Worm (Caenorhabditis elegans) whole organism, L3 larva: ENCODE data around the gene npr-42.
A peak's percentile ranks its signal among the peaks of the same experiment; 100 is the strongest.

ENCODE experiments used
- R02D3.7 ChIP-seq: fragments of 150-350 bp; optimal IDR thresholded peaks from 2 replicates; lab custom pipeline; 2014; ENCODE audit warnings: missing biosample characterization, missing genetic modification characterization
- ZK546.5 ChIP-seq: sonication (generic microtip); optimal IDR thresholded peaks from 2 replicates; lab custom pipeline; 2017; ENCODE audit warnings: missing biosample characterization, missing genetic modification characterization
- aly-2 ChIP-seq: fragments of 150-350 bp; optimal IDR thresholded peaks from 2 replicates; lab custom pipeline; 2014; ENCODE audit warnings: missing biosample characterization, missing genetic modification characterization
- ama-1 ChIP-seq: fragments of 150-350 bp; optimal IDR thresholded peaks from 2 replicates; lab custom pipeline; 2018
- ceh-16 ChIP-seq: sonication (generic microtip); optimal IDR thresholded peaks from 2 replicates; lab custom pipeline; 2017; ENCODE audit warnings: missing biosample characterization, missing genetic modification characterization
- ceh-28 ChIP-seq: fragments of 150-350 bp; optimal IDR thresholded peaks from 2 replicates; lab custom pipeline; 2014; ENCODE audit warnings: missing biosample characterization, missing genetic modification reagents, missing genetic modification characterization
- ceh-82 ChIP-seq: fragments of 150-350 bp; optimal IDR thresholded peaks from 2 replicates; lab custom pipeline; 2014; ENCODE audit warnings: missing biosample characterization, missing genetic modification characterization
- ceh-9 ChIP-seq: sonication (generic microtip); optimal IDR thresholded peaks from 2 replicates; lab custom pipeline; 2018; ENCODE audit warnings: missing biosample characterization, missing genetic modification characterization
- egl-27 ChIP-seq: sonication (generic microtip); optimal IDR thresholded peaks from 4 replicates; lab custom pipeline; 2017; ENCODE audit warnings: missing biosample characterization, missing genetic modification reagents, missing genetic modification characterization
- egl-5 ChIP-seq: fragments of 150-350 bp; optimal IDR thresholded peaks from 2 replicates; lab custom pipeline; 2017; ENCODE audit warnings: missing biosample characterization, missing genetic modification reagents, missing genetic modification characterization, inconsistent platforms
- elt-1 ChIP-seq: fragments of 150-350 bp; optimal IDR thresholded peaks from 2 replicates; lab custom pipeline; 2014; ENCODE audit warnings: missing biosample characterization, missing genetic modification characterization
- elt-2 ChIP-seq: sonication (generic microtip); optimal IDR thresholded peaks from 2 replicates; lab custom pipeline; 2016; ENCODE audit warnings: missing genetic modification reagents, mild to moderate bottlenecking, missing genetic modification characterization, missing compliant biosample characterization
- elt-3 ChIP-seq, 3 experiments: fragments of 150-350 bp in 1 of 3; sonication (generic microtip) in 2 of 3; optimal IDR thresholded peaks; 2 replicates in 2 of 3; 4 replicates in 1 of 3; lab custom pipeline; 2014 to 2017; ENCODE audit warnings: missing biosample characterization in 3 of 3, missing genetic modification characterization in 3 of 3
- eor-1 ChIP-seq, 2 experiments: fragments of 150-350 bp; optimal IDR thresholded peaks; 2 replicates each; lab custom pipeline; 2014 to 2018; ENCODE audit warnings: missing biosample characterization in 2 of 2, missing genetic modification characterization in 2 of 2
- fkh-2 ChIP-seq: fragments of 150-350 bp; optimal IDR thresholded peaks from 2 replicates; lab custom pipeline; 2014; ENCODE audit warnings: missing biosample characterization, missing genetic modification reagents, missing genetic modification characterization
- fos-1 ChIP-seq: fragments of 150-350 bp; optimal IDR thresholded peaks from 2 replicates; lab custom pipeline; 2014; ENCODE audit warnings: missing biosample characterization, missing genetic modification characterization
- hmg-11 ChIP-seq: sonication (generic microtip); optimal IDR thresholded peaks from 2 replicates; lab custom pipeline; 2016; ENCODE audit warnings: missing genetic modification characterization, missing compliant biosample characterization
- lin-15B ChIP-seq: fragments of 150-350 bp; optimal IDR thresholded peaks from 2 replicates; lab custom pipeline; 2014; ENCODE audit warnings: missing biosample characterization, missing genetic modification characterization
- lin-39 ChIP-seq: fragments of 150-350 bp; optimal IDR thresholded peaks from 2 replicates; lab custom pipeline; 2018; ENCODE audit warnings: missing biosample characterization, missing genetic modification reagents, missing genetic modification characterization
- lsy-12 ChIP-seq: sonication (generic microtip); optimal IDR thresholded peaks from 2 replicates; lab custom pipeline; 2016; ENCODE audit warnings: mild to moderate bottlenecking, missing genetic modification characterization, missing compliant biosample characterization
- nfya-1 ChIP-seq: sonication (generic microtip); optimal IDR thresholded peaks from 2 replicates; lab custom pipeline; 2017; ENCODE audit warnings: missing genetic modification characterization, mild to moderate bottlenecking, missing compliant biosample characterization, antibody characterized with exemption, moderate library complexity; ENCODE audit not compliant: insufficient read depth
- nhr-11 ChIP-seq: fragments of 150-350 bp; optimal IDR thresholded peaks from 2 replicates; lab custom pipeline; 2014; ENCODE audit warnings: missing biosample characterization, missing genetic modification characterization
- nhr-12 ChIP-seq: fragments of 150-350 bp; optimal IDR thresholded peaks from 2 replicates; lab custom pipeline; 2014; ENCODE audit warnings: missing biosample characterization, missing genetic modification characterization
- nhr-23 ChIP-seq: fragments of 150-350 bp; optimal IDR thresholded peaks from 2 replicates; lab custom pipeline; 2014; ENCODE audit warnings: missing biosample characterization, missing genetic modification reagents, missing genetic modification characterization
- nhr-25 ChIP-seq: sonication (generic microtip); optimal IDR thresholded peaks from 2 replicates; lab custom pipeline; 2017; ENCODE audit warnings: missing biosample characterization, missing genetic modification characterization
- nhr-28 ChIP-seq: fragments of 150-350 bp; optimal IDR thresholded peaks from 2 replicates; lab custom pipeline; 2014; ENCODE audit warnings: missing biosample characterization, missing genetic modification characterization
- nhr-43 ChIP-seq: sonication (generic microtip); optimal IDR thresholded peaks from 2 replicates; lab custom pipeline; 2016; ENCODE audit warnings: mild to moderate bottlenecking, missing genetic modification characterization, missing compliant biosample characterization; ENCODE audit not compliant: poor library complexity, severe bottlenecking
- nhr-67 ChIP-seq: fragments of 150-350 bp; optimal IDR thresholded peaks from 2 replicates; lab custom pipeline; 2014; ENCODE audit warnings: missing biosample characterization, missing genetic modification characterization
- nhr-76 ChIP-seq: fragments of 150-350 bp; sonication (generic microtip); optimal IDR thresholded peaks from 5 replicates; lab custom pipeline; 2014; ENCODE audit warnings: missing biosample characterization, missing genetic modification characterization
- nhr-77 ChIP-seq: fragments of 150-350 bp; optimal IDR thresholded peaks from 2 replicates; lab custom pipeline; 2014; ENCODE audit warnings: missing biosample characterization, missing genetic modification characterization
- pha-4 ChIP-seq: fragments of 150-350 bp; optimal IDR thresholded peaks from 2 replicates; lab custom pipeline; 2014; ENCODE audit warnings: missing biosample characterization, missing genetic modification reagents, missing genetic modification characterization
- pqm-1 ChIP-seq: fragments of 150-350 bp; optimal IDR thresholded peaks from 2 replicates; lab custom pipeline; 2017; ENCODE audit warnings: missing biosample characterization, missing genetic modification characterization, inconsistent platforms
- sea-2 ChIP-seq: fragments of 150-350 bp; sonication (generic microtip); optimal IDR thresholded peaks from 4 replicates; lab custom pipeline; 2014; ENCODE audit warnings: missing biosample characterization, missing genetic modification reagents, missing genetic modification characterization
- skn-1 ChIP-seq: fragments of 150-350 bp; optimal IDR thresholded peaks from 2 replicates; lab custom pipeline; 2014; ENCODE audit warnings: missing biosample characterization, missing genetic modification characterization
- snpc-4 ChIP-seq: fragments of 150-350 bp; optimal IDR thresholded peaks from 2 replicates; lab custom pipeline; 2014; ENCODE audit warnings: missing biosample characterization, missing genetic modification characterization
- tbx-2 ChIP-seq: sonication (generic microtip); optimal IDR thresholded peaks from 2 replicates; lab custom pipeline; 2016; ENCODE audit warnings: mild to moderate bottlenecking, missing genetic modification characterization, missing compliant biosample characterization
- ztf-11 ChIP-seq: fragments of 150-350 bp; optimal IDR thresholded peaks from 2 replicates; lab custom pipeline; 2014; ENCODE audit warnings: missing biosample characterization, missing genetic modification characterization

The npr-42 gene

ce11 chrII:4235959-4236358 is 40.0 kb upstream of the npr-42 start, which contains the start of gene fbxc-43:
Gene fbxc-43, minus strand, starts transcription at chrII:4235996.
- no peak for TF ChIP-seq sea-2 (GFP tag; lab: Kevin White, UChicago)
- no peak for TF ChIP-seq ceh-82 (tag; lab: Kevin White, UChicago)
- no peak for TF ChIP-seq elt-1
- TF ChIP-seq R02D3.7 (tag; lab: Kevin White, UChicago): no peak
- no peak for TF ChIP-seq elt-2
- TF ChIP-seq fos-1 (tag; lab: Kevin White, UChicago): no peak
- no peak for TF ChIP-seq nhr-23 (tag; lab: Kevin White, UChicago)
- no peak for TF ChIP-seq tbx-2 (tag; lab: Kevin White, UChicago)
- TF ChIP-seq hmg-11 (tag; lab: Kevin White, UChicago): no peak
- no peak for TF ChIP-seq ZK546.5
- TF ChIP-seq nhr-76 (tag; lab: Kevin White, UChicago): no peak
- no peak for TF ChIP-seq nhr-77 (tag; lab: Kevin White, UChicago)
- no peak for TF ChIP-seq elt-3 (tag; optimal IDR thresholded peaks at IDR 0.05; lab: Kevin White, UChicago)
- no peak for TF ChIP-seq nhr-12 (tag; lab: Kevin White, UChicago)
- TF ChIP-seq ceh-28 (tag; lab: Kevin White, UChicago): no peak
- no peak for TF ChIP-seq fkh-2
- no peak for TF ChIP-seq nhr-11 (tag; lab: Kevin White, UChicago)
- TF ChIP-seq ztf-11 (tag; lab: Kevin White, UChicago): no peak
- TF ChIP-seq lsy-12 (tag; lab: Kevin White, UChicago): no peak
- TF ChIP-seq egl-5 (tag; lab: Kevin White, UChicago): no peak

ce11 chrII:4237701-4238214 is 38.2 kb upstream of the npr-42 start, which contains the start of the genes fbxc-44 and C16A11.2:
Gene fbxc-44, minus strand, starts transcription at chrII:4237751.
Gene C16A11.2, plus strand, starts transcription at chrII:4238203.
- TF ChIP-seq pqm-1 (tag; lab: Kevin White, UChicago) (no peak), nhr-77 (tag; lab: Kevin White, UChicago) (no peak), lin-39 (peak; percentile 14), R02D3.7 (tag; lab: Kevin White, UChicago) (peak; percentile 1), nhr-43 (no peak), pha-4 (tag; lab: Kevin White, UChicago) (peak; percentile 29), ceh-9 (tag; lab: Kevin White, UChicago) (no peak), nfya-1 (peak; percentile 51), ceh-28 (tag; lab: Kevin White, UChicago) (peak; percentile 32), snpc-4 (tag; lab: Kevin White, UChicago) (peak; percentile 27), nhr-23 (tag; lab: Kevin White, UChicago) (peak; percentile 58), hmg-11 (tag; lab: Kevin White, UChicago) (peak; percentile 63), ZK546.5 (no peak), nhr-12 (tag; lab: Kevin White, UChicago) (no peak), egl-5 (tag; lab: Kevin White, UChicago) (no peak), ceh-16 (tag; lab: Kevin White, UChicago) (no peak), nhr-67 (tag; lab: Kevin White, UChicago) (no peak)

- TF ChIP-seq skn-1 (tag; lab: Kevin White, UChicago) (no peak), ceh-9 (tag; lab: Kevin White, UChicago) (no peak), ztf-11 (tag; lab: Kevin White, UChicago) (no peak), nfya-1 (peak; percentile 92), lin-39 (no peak), elt-1 (no peak), egl-27 (no peak)
Observed at ce11 chrII:4238963-4239362, 37.0 kb upstream of the npr-42 start.

ce11 chrII:4244959-4245358 is 31.0 kb upstream of the npr-42 start:
- TF ChIP-seq nhr-25 (tag; lab: Kevin White, UChicago) (no peak), nfya-1 (no peak), ceh-9 (tag; lab: Kevin White, UChicago) (no peak), lsy-12 (tag; lab: Kevin White, UChicago) (no peak), lin-15B (tag; lab: Kevin White, UChicago) (no peak), snpc-4 (tag; lab: Kevin White, UChicago) (no peak)

ce11 chrII:4246897-4247296 is 29.1 kb upstream of the npr-42 start, which contains the start of gene gpa-11:
Gene gpa-11, plus strand, starts transcription at chrII:4247197.
- TF ChIP-seq nhr-23 (tag; lab: Kevin White, UChicago) (no peak), fos-1 (tag; lab: Kevin White, UChicago) (no peak), skn-1 (tag; lab: Kevin White, UChicago) (no peak), aly-2 (tag; lab: Kevin White, UChicago) (no peak), snpc-4 (tag; lab: Kevin White, UChicago) (no peak), sea-2 (GFP tag; lab: Kevin White, UChicago) (no peak), tbx-2 (tag; lab: Kevin White, UChicago) (no peak), fkh-2 (no peak), ama-1 (lab: Kevin White, UChicago) (no peak), elt-2 (no peak), eor-1 (tag; optimal IDR thresholded peaks at IDR 0.05; lab: Kevin White, UChicago) (no peak), nhr-28 (tag; lab: Kevin White, UChicago) (no peak)
